Worm (Caenorhabditis elegans): ENCODE measurements around the gene memb-1.

memb-1 gene

ce11 chrX:9451944-9452453, 10.6 kb upstream of the memb-1 start, which contains the start of gene ZK899.2:
TSS of gene ZK899.2 (minus strand) at chrX:9451994.
- TF ChIP-seq sea-2 (GFP tag; IDR thresholded peaks at IDR 0.05) (no peak), repo-1 (tag; optimal IDR thresholded peaks at IDR 0.05) (no peak), mel-28 (tag; optimal IDR thresholded peaks at IDR 0.05; ENCODE audit: borderline replicate concordance) (no peak), ceh-91 (GFP tag; IDR thresholded peaks at IDR 0.05) (no peak), ceh-100 (GFP tag; IDR thresholded peaks at IDR 0.05) (no peak), snpc-1.3 (tag; optimal IDR thresholded peaks at IDR 0.05; ENCODE audit: insufficient read depth) (no peak), zfh-2 (GFP tag; conservative IDR thresholded peaks at IDR 0.05) (no peak), ets-4 (GFP tag; optimal IDR thresholded peaks at IDR 0.05) (no peak), hlh-12 (tag; optimal IDR thresholded peaks at IDR 0.05) (no peak), madf-3 (GFP tag; IDR thresholded peaks at IDR 0.05) (no peak), ama-1 (optimal IDR thresholded peaks at IDR 0.05) (no peak), ama-1 (GFP tag; optimal IDR thresholded peaks at IDR 0.05) (no peak), attf-6 (GFP tag; IDR thresholded peaks at IDR 0.05) (no peak), F49E8.2 (tag; optimal IDR thresholded peaks at IDR 0.05; ENCODE audit: insufficient read depth) (no peak), F33H1.4 (GFP tag; IDR thresholded peaks at IDR 0.05) (no peak), die-1 (tag; optimal IDR thresholded peaks at IDR 0.05) (no peak), F55B11.4 (tag; optimal IDR thresholded peaks at IDR 0.05; ENCODE audit: borderline replicate concordance, insufficient read depth) (no peak), madf-8 (GFP tag; conservative IDR thresholded peaks at IDR 0.05) (no peak), Y67H2A.10 (GFP tag; conservative IDR thresholded peaks at IDR 0.05) (no peak), bed-2 (GFP tag; IDR thresholded peaks at IDR 0.05) (no peak), T26A5.8 (tag; optimal IDR thresholded peaks at IDR 0.05) (no peak)

ce11 chrX:9449330-9449729, 8.0 kb upstream of the memb-1 start, which contains the start of gene ZK899.7:
TSS of gene ZK899.7 (minus strand) at chrX:9449430.
- TF ChIP-seq unc-62 (GFP tag; optimal IDR thresholded peaks at IDR 0.05) (no peak), fkh-3 (tag; optimal IDR thresholded peaks at IDR 0.05) (no peak), ccch-3 (GFP tag; optimal IDR thresholded peaks at IDR 0.05) (no peak), dox-1 (GFP tag; IDR thresholded peaks at IDR 0.05) (no peak), tlf-1 (GFP tag; optimal IDR thresholded peaks at IDR 0.05) (no peak), ceh-40 (GFP tag; IDR thresholded peaks at IDR 0.05) (no peak), lin-35 (GFP tag; optimal IDR thresholded peaks at IDR 0.05) (no peak), Y53F4B.3 (GFP tag; IDR thresholded peaks at IDR 0.05) (no peak), snpc-1.1 (tag; optimal IDR thresholded peaks at IDR 0.05; ENCODE audit: insufficient read depth) (no peak), nfya-2 (GFP tag; IDR thresholded peaks at IDR 0.05) (no peak), F57C9.4 (tag; optimal IDR thresholded peaks at IDR 0.05) (no peak), lin-54 (GFP tag; optimal IDR thresholded peaks at IDR 0.05) (no peak), ceh-79 (tag; optimal IDR thresholded peaks at IDR 0.05) (no peak), bed-2 (GFP tag; IDR thresholded peaks at IDR 0.05) (no peak), ztf-25 (GFP tag; IDR thresholded peaks at IDR 0.05) (no peak), dpl-1 (GFP tag; optimal IDR thresholded peaks at IDR 0.05) (no peak), ztf-28 (GFP tag; IDR thresholded peaks at IDR 0.05) (no peak), B0035.1 (tag; optimal IDR thresholded peaks at IDR 0.05) (no peak)
